Worm (Caenorhabditis elegans): ENCODE measurements around the gene C08F8.3.

DNA sequence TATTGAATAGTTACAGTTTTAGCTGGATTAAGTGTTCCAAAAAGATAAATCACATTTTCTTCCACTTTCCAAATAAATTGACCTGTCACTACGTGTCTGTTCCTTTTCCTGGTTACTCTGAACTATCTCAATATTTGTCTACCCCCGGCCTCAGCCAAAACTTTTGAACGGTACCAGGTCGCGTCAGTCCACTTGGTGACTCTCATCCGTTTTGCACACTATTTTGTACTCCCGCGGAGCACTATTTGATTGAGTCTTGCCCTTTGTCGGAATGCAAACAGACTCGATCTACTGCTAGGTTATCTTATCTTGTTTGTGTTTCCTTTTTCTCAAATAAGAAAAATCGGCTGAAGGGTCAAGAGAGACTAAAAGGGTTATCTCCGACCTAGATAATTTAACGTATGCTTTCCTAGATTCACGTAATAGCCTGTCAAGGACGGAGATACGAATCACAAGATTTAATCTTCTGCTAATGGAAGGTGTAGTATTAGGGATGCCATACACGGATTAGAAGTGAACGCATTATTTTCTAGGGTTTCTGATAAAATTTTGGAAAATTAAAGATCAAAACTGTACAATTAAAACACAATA lies 34.8 kb upstream of the C08F8.3 start:
- TF ChIP-seq aly-2 (tag; optimal IDR thresholded peaks at IDR 0.05) (no peak), lin-39 (tag; optimal IDR thresholded peaks at IDR 0.05) (no peak), unc-62 (GFP tag; optimal IDR thresholded peaks at IDR 0.05) (no peak), lsy-2 (tag; optimal IDR thresholded peaks at IDR 0.05) (no peak), elt-1 (tag; optimal IDR thresholded peaks at IDR 0.05) (peak; percentile 84), unc-39 (tag; optimal IDR thresholded peaks at IDR 0.05) (no peak), nhr-129 (tag; optimal IDR thresholded peaks at IDR 0.05) (no peak), mdl-1 (tag; optimal IDR thresholded peaks at IDR 0.05) (no peak), lin-13 (GFP tag; optimal IDR thresholded peaks at IDR 0.05) (no peak)

Measured in whole organism, L2 larva.